Worm (Caenorhabditis elegans) whole organism, L4 larva: Measurements from ENCODE around the gene let-716.
A peak's percentile ranks its signal among the peaks of the same experiment; 100 is the strongest.

Experiments
- F37D6.2 ChIP-seq: sonication (generic microtip); optimal IDR thresholded peaks from 2 replicates; lab custom pipeline; 2016; ENCODE audit warnings: mild to moderate bottlenecking, missing genetic modification characterization, missing compliant biosample characterization
- F49E8.2 ChIP-seq: sonication (generic microtip); optimal IDR thresholded peaks from 2 replicates; lab custom pipeline; 2016; ENCODE audit warnings: missing compliant biosample characterization, mild to moderate bottlenecking, missing genetic modification characterization, borderline replicate concordance
- Y105C5A.15 ChIP-seq: fragments of 200-800 bp; sonication (Bioruptor generic); IDR thresholded peaks from 2 replicates; pipeline ENCODE4 v1.3.6; 2022; ENCODE audit warnings: missing genetic modification characterization, missing compliant biosample characterization
- ZK546.5 ChIP-seq, 2 experiments: sonication (generic microtip); optimal IDR thresholded peaks; 2 replicates each; lab custom pipeline; 2017; ENCODE audit warnings: missing biosample characterization in 2 of 2, missing genetic modification characterization in 2 of 2
- aha-1 ChIP-seq: fragments of 150-350 bp; peaks from one replicate; lab custom pipeline; 2014; ENCODE audit warnings: missing biosample characterization, missing genetic modification characterization
- ama-1 ChIP-seq: fragments of 150-350 bp; optimal IDR thresholded peaks from 2 replicates; lab custom pipeline; 2014; ENCODE audit warnings: inconsistent platforms, mixed read lengths
- attf-4 ChIP-seq: sonication (generic microtip); optimal IDR thresholded peaks from 3 replicates; lab custom pipeline; 2017; ENCODE audit warnings: missing biosample characterization, missing genetic modification characterization
- ceh-20 ChIP-seq: fragments of 200-800 bp; sonication (Bioruptor generic); IDR thresholded peaks from 2 replicates; pipeline ENCODE4 v1.3.6; 2022; ENCODE audit warnings: missing genetic modification reagents, missing genetic modification characterization, missing compliant biosample characterization
- ceh-28 ChIP-seq: fragments of 150-350 bp; optimal IDR thresholded peaks from 2 replicates; lab custom pipeline; 2014; ENCODE audit warnings: missing biosample characterization, missing genetic modification reagents, missing genetic modification characterization
- ceh-32 ChIP-seq: sonication (generic microtip); optimal IDR thresholded peaks from 2 replicates; lab custom pipeline; 2016; ENCODE audit warnings: mild to moderate bottlenecking, missing genetic modification characterization, missing compliant biosample characterization; ENCODE audit not compliant: poor library complexity
- ceh-44 ChIP-seq: fragments of 200-800 bp; sonication (Bioruptor generic); IDR thresholded peaks from 2 replicates; pipeline ENCODE4 v1.3.6; 2022; ENCODE audit warnings: missing genetic modification reagents, missing genetic modification characterization, missing compliant biosample characterization
- ceh-62 ChIP-seq: sonication (generic microtip); optimal IDR thresholded peaks from 2 replicates; lab custom pipeline; 2017; ENCODE audit warnings: missing biosample characterization, missing genetic modification characterization
- ces-1 ChIP-seq: fragments of 150-350 bp; sonication (generic microtip); optimal IDR thresholded peaks from 4 replicates; lab custom pipeline; 2014; ENCODE audit warnings: missing biosample characterization, missing genetic modification reagents, missing genetic modification characterization
- cey-2 ChIP-seq: sonication (generic microtip); optimal IDR thresholded peaks from 3 replicates; lab custom pipeline; 2017; ENCODE audit warnings: missing genetic modification characterization, mild to moderate bottlenecking, missing compliant biosample characterization, antibody characterized with exemption, borderline replicate concordance; ENCODE audit not compliant: insufficient read depth
- daf-12 ChIP-seq: fragments of 150-350 bp; optimal IDR thresholded peaks from 2 replicates; lab custom pipeline; 2014; ENCODE audit warnings: missing biosample characterization, missing genetic modification reagents, missing genetic modification characterization
- daf-16 ChIP-seq, 3 experiments: sonication (generic microtip); optimal IDR thresholded peaks; 2 replicates each; lab custom pipeline; 2016 to 2017; ENCODE audit warnings: missing genetic modification characterization in 3 of 3, missing genetic modification reagents in 3 of 3, mild to moderate bottlenecking in 2 of 3, missing compliant biosample characterization in 2 of 3, missing biosample characterization in 1 of 3, moderate library complexity in 1 of 3
- daf-19 ChIP-seq: fragments of 200-800 bp; sonication (Bioruptor generic); conservative IDR thresholded peaks from 2 replicates; pipeline ENCODE4 v1.3.6; 2022; ENCODE audit warnings: missing genetic modification characterization, missing compliant biosample characterization
- daf-8 ChIP-seq: fragments of 200-800 bp; sonication (Bioruptor generic); IDR thresholded peaks from 2 replicates; pipeline ENCODE4 v1.3.6; 2022; ENCODE audit warnings: missing genetic modification characterization, missing compliant biosample characterization
- dmd-6 ChIP-seq: fragments of 200-800 bp; sonication (Bioruptor generic); IDR thresholded peaks from 2 replicates; pipeline ENCODE4 v1.3.6; 2022; ENCODE audit warnings: missing genetic modification reagents, missing genetic modification characterization, missing compliant biosample characterization
- dmd-8 ChIP-seq: fragments of 200-800 bp; sonication (Bioruptor generic); IDR thresholded peaks from 2 replicates; pipeline ENCODE4 v1.3.6; 2022; ENCODE audit warnings: missing genetic modification characterization, missing compliant biosample characterization
- dmd-9 ChIP-seq: fragments of 200-800 bp; sonication (Bioruptor generic); IDR thresholded peaks from 2 replicates; pipeline ENCODE4 v1.3.6; 2022; ENCODE audit warnings: missing genetic modification reagents, missing genetic modification characterization, missing compliant biosample characterization
- duxl-1 ChIP-seq: sonication (generic microtip); optimal IDR thresholded peaks from 2 replicates; lab custom pipeline; 2016; ENCODE audit warnings: mild to moderate bottlenecking, missing genetic modification characterization, moderate library complexity, missing compliant biosample characterization; ENCODE audit not compliant: poor library complexity
- egl-43 ChIP-seq: fragments of 200-800 bp; sonication (Bioruptor generic); IDR thresholded peaks from 2 replicates; pipeline ENCODE4 v1.3.6; 2022; ENCODE audit warnings: missing genetic modification reagents, missing genetic modification characterization, missing compliant biosample characterization
- fkh-10 ChIP-seq: fragments of 150-350 bp; optimal IDR thresholded peaks from 2 replicates; lab custom pipeline; 2014; ENCODE audit warnings: missing biosample characterization, missing genetic modification reagents, missing genetic modification characterization
- fos-1 ChIP-seq: fragments of 150-350 bp; optimal IDR thresholded peaks from 2 replicates; lab custom pipeline; 2014; ENCODE audit warnings: missing biosample characterization, missing genetic modification characterization
- gei-8 ChIP-seq: fragments of 200-800 bp; sonication (Bioruptor generic); optimal IDR thresholded peaks from 2 replicates; lab custom pipeline; 2018; ENCODE audit warnings: mild to moderate bottlenecking, missing genetic modification characterization, missing compliant biosample characterization
- hif-1 ChIP-seq, 2 experiments: sonication (generic microtip); optimal IDR thresholded peaks; 2 replicates each; lab custom pipeline; 2016 to 2017; ENCODE audit warnings: missing compliant biosample characterization in 2 of 2, missing genetic modification characterization in 2 of 2, missing genetic modification reagents in 2 of 2, missing genotype in 2 of 2, mild to moderate bottlenecking in 1 of 2
- hlh-11 ChIP-seq: fragments of 200-800 bp; sonication (Bioruptor generic); optimal IDR thresholded peaks from 2 replicates; lab custom pipeline; 2018; ENCODE audit warnings: mild to moderate bottlenecking, missing genetic modification characterization, missing compliant biosample characterization
- hmg-1.1 ChIP-seq: fragments of 200-800 bp; sonication (Bioruptor generic); IDR thresholded peaks from 2 replicates; pipeline ENCODE4 v1.3.6; 2022; ENCODE audit warnings: missing genetic modification reagents, missing genetic modification characterization, missing compliant biosample characterization
- jun-1 ChIP-seq: fragments of 150-350 bp; optimal IDR thresholded peaks from 2 replicates; lab custom pipeline; 2014; ENCODE audit warnings: missing biosample characterization, missing genetic modification reagents, missing genetic modification characterization
- lim-7 ChIP-seq: fragments of 200-800 bp; sonication (Bioruptor generic); IDR thresholded peaks from 2 replicates; pipeline ENCODE4 v1.3.6; 2022; ENCODE audit warnings: missing genetic modification characterization, missing compliant biosample characterization
- lin-1 ChIP-seq: fragments of 200-800 bp; sonication (Bioruptor generic); IDR thresholded peaks from 2 replicates; pipeline ENCODE4 v1.3.6; 2022; ENCODE audit warnings: missing genetic modification reagents, missing genetic modification characterization, missing compliant biosample characterization
- lin-15B ChIP-seq: fragments of 150-350 bp; sonication (generic microtip); optimal IDR thresholded peaks from 3 replicates; lab custom pipeline; 2014; ENCODE audit warnings: missing biosample characterization, missing genetic modification characterization
- lin-29 ChIP-seq: fragments of 200-800 bp; sonication (Bioruptor generic); IDR thresholded peaks from 2 replicates; pipeline ENCODE4 v1.3.6; 2022; ENCODE audit warnings: missing genetic modification reagents, missing genetic modification characterization, missing compliant biosample characterization
- lin-38 ChIP-seq: fragments of 200-800 bp; sonication (Bioruptor generic); IDR thresholded peaks from 2 replicates; pipeline ENCODE4 v1.3.6; 2022; ENCODE audit warnings: missing genetic modification reagents, missing genetic modification characterization, missing compliant biosample characterization
- lin-39 ChIP-seq: fragments of 150-350 bp; optimal IDR thresholded peaks from 2 replicates; lab custom pipeline; 2014; ENCODE audit warnings: missing biosample characterization, missing genetic modification reagents, missing genetic modification characterization
- mep-1 ChIP-seq: fragments of 150-350 bp; sonication (generic microtip); optimal IDR thresholded peaks from 3 replicates; lab custom pipeline; 2014; ENCODE audit warnings: missing biosample characterization, missing genetic modification characterization
- mes-2 ChIP-seq: sonication (generic microtip); optimal IDR thresholded peaks from 2 replicates; lab custom pipeline; 2016; ENCODE audit warnings: missing genotype, mild to moderate bottlenecking, missing genetic modification characterization, missing compliant biosample characterization; ENCODE audit not compliant: poor library complexity, severe bottlenecking
- nhr-102 ChIP-seq: sonication (generic microtip); optimal IDR thresholded peaks from 2 replicates; lab custom pipeline; 2016; ENCODE audit warnings: mild to moderate bottlenecking, missing genetic modification characterization, moderate library complexity, missing compliant biosample characterization
- nhr-11 ChIP-seq: fragments of 150-350 bp; optimal IDR thresholded peaks from 2 replicates; lab custom pipeline; 2014; ENCODE audit warnings: missing biosample characterization, missing genetic modification characterization
- nhr-111 ChIP-seq: fragments of 200-800 bp; sonication (Bioruptor generic); optimal IDR thresholded peaks from 2 replicates; lab custom pipeline; 2018; ENCODE audit warnings: mild to moderate bottlenecking, missing genetic modification characterization, missing compliant biosample characterization
- nhr-28 ChIP-seq: fragments of 150-350 bp; optimal IDR thresholded peaks from 2 replicates; lab custom pipeline; 2014; ENCODE audit warnings: missing biosample characterization, missing genetic modification characterization
- nhr-76 ChIP-seq: fragments of 150-350 bp; optimal IDR thresholded peaks from 2 replicates; lab custom pipeline; 2014; ENCODE audit warnings: missing biosample characterization, missing genetic modification characterization
- nhr-77 ChIP-seq: fragments of 150-350 bp; optimal IDR thresholded peaks from 2 replicates; lab custom pipeline; 2014; ENCODE audit warnings: missing biosample characterization, missing genetic modification characterization
- sdz-12 ChIP-seq: fragments of 200-800 bp; sonication (Bioruptor generic); optimal IDR thresholded peaks from 2 replicates; lab custom pipeline; 2018; ENCODE audit warnings: mild to moderate bottlenecking, missing genetic modification characterization, missing compliant biosample characterization
- set-16 ChIP-seq: fragments of 200-800 bp; sonication (Bioruptor generic); IDR thresholded peaks from 2 replicates; pipeline ENCODE4 v1.3.6; 2022; ENCODE audit warnings: missing genetic modification reagents, missing genetic modification characterization, missing compliant biosample characterization
- snpc-4 ChIP-seq: fragments of 150-350 bp; optimal IDR thresholded peaks from 2 replicates; lab custom pipeline; 2014; ENCODE audit warnings: missing biosample characterization, missing genetic modification characterization
- tag-97 ChIP-seq: fragments of 200-800 bp; sonication (Bioruptor generic); IDR thresholded peaks from 2 replicates; pipeline ENCODE4 v1.3.6; 2022; ENCODE audit warnings: missing genetic modification characterization, missing compliant biosample characterization
- unc-62 ChIP-seq, 3 experiments: fragments of 150-350 bp in 1 of 3; sonication (generic microtip); optimal IDR thresholded peaks in 2 of 3; peaks in 1 of 3; 1 replicate in 1 of 3; 2 replicates in 2 of 3; lab custom pipeline; 2014 to 2017; ENCODE audit warnings: missing biosample characterization in 3 of 3, missing genetic modification characterization in 3 of 3, missing genetic modification reagents in 3 of 3, missing genotype in 1 of 3
- zfp-2 ChIP-seq: sonication (generic microtip); optimal IDR thresholded peaks from 2 replicates; lab custom pipeline; 2016; ENCODE audit warnings: mild to moderate bottlenecking, missing genetic modification characterization, missing compliant biosample characterization
- ztf-7 ChIP-seq: fragments of 150-350 bp; optimal IDR thresholded peaks from 2 replicates; lab custom pipeline; 2014; ENCODE audit warnings: missing biosample characterization, missing genetic modification characterization

Gene let-716

DNA sequence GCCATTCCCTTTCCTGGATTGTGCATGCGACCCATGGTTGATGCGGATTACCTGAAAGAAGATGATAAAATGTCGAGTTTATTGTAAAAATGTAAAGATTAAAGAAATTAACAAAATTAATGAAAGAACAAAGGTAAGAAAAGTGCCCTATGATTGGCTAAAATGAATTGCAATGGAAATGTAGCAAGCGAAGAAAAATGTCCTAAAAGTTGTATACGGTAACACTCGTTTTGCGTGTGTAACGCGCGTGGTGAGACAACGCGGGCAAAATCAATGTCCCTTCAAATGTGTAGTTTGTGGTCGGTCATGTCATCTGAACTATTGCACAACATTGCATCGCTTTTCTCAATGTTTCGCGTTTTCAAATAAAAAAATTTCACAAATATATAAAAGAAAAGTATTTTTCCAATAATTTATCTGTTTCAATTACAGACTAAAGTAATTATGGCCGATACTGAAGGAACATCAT, 8.4 kb upstream of the let-716 start, which contains the start of the genes rps-13 and nfx-1 (continued):
- TF ChIP-seq ceh-28: peak; percentile 12
- TF ChIP-seq dmd-9 (GFP tag; lab: Robert Waterston, UW): no peak
- TF ChIP-seq ces-1 (GFP tag; lab: Kevin White, UChicago): no peak
- no peak for TF ChIP-seq ceh-62 (tag; lab: Kevin White, UChicago)
- TF ChIP-seq hif-1 (tag; optimal IDR thresholded peaks at IDR 0.05; lab: Kevin White, UChicago): peak in 1 of 2 experiments; percentile 81
- TF ChIP-seq snpc-4 (tag; lab: Kevin White, UChicago): no peak
- TF ChIP-seq Y105C5A.15 (GFP tag; lab: Robert Waterston, UW): no peak
- no peak for TF ChIP-seq lin-39 (tag; lab: Kevin White, UChicago)
- TF ChIP-seq attf-4 (tag; lab: Kevin White, UChicago): no peak
- peak; percentile 10 for TF ChIP-seq F37D6.2 (tag; lab: Kevin White, UChicago)
- 0 out of 2 replicates have a peak, but pooled peaks have one; percentile 16 for TF ChIP-seq dmd-6 (GFP tag; lab: Robert Waterston, UW)
- no peak for TF ChIP-seq lin-1 (GFP tag; lab: Robert Waterston, UW)
- TF ChIP-seq sdz-12 (GFP tag; lab: Kevin White, UChicago): no peak
- no peak for TF ChIP-seq egl-43 (GFP tag; lab: Robert Waterston, UW)
- peak; percentile 68 for TF ChIP-seq hmg-1.1 (GFP tag; lab: Robert Waterston, UW)
- TF ChIP-seq lin-38 (GFP tag; lab: Robert Waterston, UW): peak; percentile 57
- peak; percentile 82 for TF ChIP-seq mes-2 (tag; lab: Kevin White, UChicago)
- no peak for TF ChIP-seq set-16 (GFP tag; lab: Robert Waterston, UW)
- no peak for TF ChIP-seq jun-1 (tag; lab: Kevin White, UChicago)
- no peak for TF ChIP-seq lin-29
- TF ChIP-seq ceh-44 (GFP tag; lab: Robert Waterston, UW): no peak
- peak; percentile 99 for TF ChIP-seq nhr-28 (tag; lab: Kevin White, UChicago)
- peak; percentile 100 for TF ChIP-seq aha-1 (tag; lab: Kevin White, UChicago)
- no peak for TF ChIP-seq lim-7
- TF ChIP-seq zfp-2 (tag; lab: Kevin White, UChicago): no peak
- TF ChIP-seq cey-2 (tag; lab: Kevin White, UChicago): no peak
- peak; percentile 80 for TF ChIP-seq nhr-11
- peak; percentile 91 for TF ChIP-seq nhr-77 (tag; lab: Kevin White, UChicago)
- no peak for TF ChIP-seq daf-12 (tag; lab: Kevin White, UChicago)
- TF ChIP-seq nhr-102: no peak
- TF ChIP-seq mep-1 (tag; lab: Kevin White, UChicago): peak; percentile 85
- TF ChIP-seq fos-1 (tag; lab: Kevin White, UChicago): no peak
- no peak for TF ChIP-seq nhr-76 (tag; lab: Kevin White, UChicago)
- no peak for TF ChIP-seq daf-16 (GFP tag; optimal IDR thresholded peaks at IDR 0.05; lab: Kevin White, UChicago)
- peak; percentile 85 for TF ChIP-seq daf-16 (tag; optimal IDR thresholded peaks at IDR 0.05; lab: Kevin White, UChicago)
- TF ChIP-seq ceh-20 (GFP tag; lab: Robert Waterston, UW): no peak
- TF ChIP-seq daf-8 (GFP tag; lab: Robert Waterston, UW): no peak
- TF ChIP-seq nhr-111 (GFP tag; lab: Kevin White, UChicago): no peak
- no peak for TF ChIP-seq F49E8.2 (tag; lab: Kevin White, UChicago)
- TF ChIP-seq gei-8 (GFP tag; lab: Kevin White, UChicago): no peak
- TF ChIP-seq fkh-10: peak; percentile 32
- TF ChIP-seq lin-15B (tag; lab: Kevin White, UChicago): peak; percentile 18
- no peak for TF ChIP-seq ceh-32 (tag; lab: Kevin White, UChicago)
- peak in 1 of 2 experiments; percentile 90 for TF ChIP-seq unc-62 (GFP tag; optimal IDR thresholded peaks at IDR 0.05 in 1 of 2; lab: Kevin White, UChicago)
- TF ChIP-seq unc-62 (tag; optimal IDR thresholded peaks at IDR 0.05; lab: Kevin White, UChicago): no peak
- TF ChIP-seq duxl-1: no peak
- peak; percentile 70 for TF ChIP-seq hlh-11 (tag; lab: Kevin White, UChicago)
- no peak for TF ChIP-seq ZK546.5 (tag; optimal IDR thresholded peaks at IDR 0.05; lab: Kevin White, UChicago)
- TF ChIP-seq tag-97 (GFP tag; lab: Robert Waterston, UW): no peak
- TF ChIP-seq daf-19 (GFP tag; lab: Robert Waterston, UW): no peak
- TF ChIP-seq dmd-8 (GFP tag; lab: Robert Waterston, UW): no peak
- TF ChIP-seq ama-1 (lab: Kevin White, UChicago): no peak
- peak; percentile 76 for TF ChIP-seq ztf-7
